Fruit fly (Drosophila melanogaster): ENCODE results near the gene tos.

The tos gene

DNA sequence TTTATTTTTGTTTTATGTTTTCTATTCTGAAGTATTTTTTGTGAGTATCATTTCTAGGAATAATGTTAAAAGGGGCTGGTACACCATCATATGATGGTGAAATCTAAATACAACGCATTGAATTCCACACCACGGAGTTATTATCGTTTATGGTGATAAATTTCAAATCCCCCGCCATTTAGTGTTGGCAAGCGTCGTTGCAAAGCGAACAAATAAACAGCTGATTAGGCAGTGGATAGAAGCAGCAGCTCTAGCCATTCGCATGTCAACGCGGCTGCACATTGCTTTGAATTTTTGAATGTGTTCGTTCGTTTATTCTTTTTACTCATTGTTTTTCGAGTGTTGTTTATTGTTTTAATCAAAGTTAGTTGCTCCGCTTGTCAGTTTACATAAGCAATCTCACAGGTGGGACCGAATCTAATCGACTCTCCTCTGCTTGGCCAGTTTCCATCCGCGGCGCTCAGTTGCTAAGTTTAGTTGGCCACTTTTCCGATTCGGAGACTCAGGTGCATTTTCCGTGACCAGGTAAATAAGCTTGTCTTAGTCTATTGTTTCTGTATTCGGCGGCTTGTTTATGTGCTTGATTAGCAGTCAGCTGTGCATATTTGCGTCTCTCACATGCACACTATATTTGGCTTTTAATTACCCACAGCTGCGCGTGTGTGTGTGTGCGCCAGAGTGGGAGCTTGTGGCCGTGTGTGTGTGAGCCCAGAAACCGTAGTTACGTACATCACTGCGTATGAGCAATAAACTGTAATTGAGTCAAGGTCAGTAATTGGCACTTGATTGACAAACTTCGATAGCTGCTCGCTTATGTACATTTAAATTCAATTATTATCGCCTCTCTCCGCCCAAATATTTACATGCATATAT, 4.7 kb downstream of the tos start, which contains the start of the genes Mst36Fa and CG31751 (continued):
- TF ChIP-seq jigr1 (GFP tag; IDR thresholded peaks at IDR 0.05) (no peak), eyg (GFP tag; optimal IDR thresholded peaks at IDR 0.05) (peak; percentile 81), HLHmδ (GFP tag; optimal IDR thresholded peaks at IDR 0.05) (peak; percentile 72), Dad (GFP tag; optimal IDR thresholded peaks at IDR 0.05) (peak; percentile 70), CTCF (GFP tag; optimal IDR thresholded peaks at IDR 0.05) (peak; percentile 36), org-1 (GFP tag; optimal IDR thresholded peaks at IDR 0.05) (peak; percentile 88), CG17328 (GFP tag; IDR thresholded peaks at IDR 0.05) (0 out of 2 replicates have a peak, but pooled peaks have one; percentile 32), CG10654 (GFP tag; optimal IDR thresholded peaks at IDR 0.05) (peak; percentile 75), CG15269 (tag; optimal IDR thresholded peaks at IDR 0.05) (peak; percentile 81), insv (GFP tag; optimal IDR thresholded peaks at IDR 0.05) (peak in 1 of 2 experiments; percentile 66), CG13775 (GFP tag; optimal IDR thresholded peaks at IDR 0.05) (peak; percentile 43), CG8281 (tag; optimal IDR thresholded peaks at IDR 0.05) (peak; percentile 64), slou (GFP tag; optimal IDR thresholded peaks at IDR 0.05) (peak; percentile 39), CG6654 (GFP tag; optimal IDR thresholded peaks at IDR 0.05) (peak; percentile 29), Usf (GFP tag; optimal IDR thresholded peaks at IDR 0.05) (no peak), CG10565 (GFP tag; optimal IDR thresholded peaks at IDR 0.05) (no peak), grau (tag; optimal IDR thresholded peaks at IDR 0.05) (peak; percentile 51), gro (GFP tag; optimal IDR thresholded peaks at IDR 0.05) (peak; percentile 57), btn (GFP tag; optimal IDR thresholded peaks at IDR 0.05) (peak; percentile 68), MESR4 (GFP tag; optimal IDR thresholded peaks at IDR 0.05) (peak; percentile 37), caup (GFP tag; optimal IDR thresholded peaks at IDR 0.05; ENCODE audit: severe bottlenecking) (peak; percentile 94), CG7372 (GFP tag; IDR thresholded peaks at IDR 0.05) (peak; percentile 71), bigmax (GFP tag; optimal IDR thresholded peaks at IDR 0.05) (no peak), exex (tag; optimal IDR thresholded peaks at IDR 0.05) (peak; percentile 78), ATbp (GFP tag; optimal IDR thresholded peaks at IDR 0.05) (peak; percentile 97), CG13296 (GFP tag; optimal IDR thresholded peaks at IDR 0.05) (peak; percentile 89), cg (GFP tag; optimal IDR thresholded peaks at IDR 0.05) (peak; percentile 87), zf30C (GFP tag; optimal IDR thresholded peaks at IDR 0.05) (no peak), esg (GFP tag; conservative IDR thresholded peaks at IDR 0.05) (no peak), fd3F (GFP tag; optimal IDR thresholded peaks at IDR 0.05) (peak; percentile 88), kay (GFP tag; optimal IDR thresholded peaks at IDR 0.05) (peak; percentile 28), Hr3 (GFP tag; optimal IDR thresholded peaks at IDR 0.05) (peak; percentile 52), abd-A (tag; optimal IDR thresholded peaks at IDR 0.05) (no peak), Nf-YB (GFP tag; optimal IDR thresholded peaks at IDR 0.05) (peak; percentile 68), B-H2 (GFP tag; optimal IDR thresholded peaks at IDR 0.05) (peak; percentile 40), stwl (tag; optimal IDR thresholded peaks at IDR 0.05) (peak; percentile 72), CG17186 (GFP tag; optimal IDR thresholded peaks at IDR 0.05) (peak; percentile 54), CkIIα-i1 (GFP tag; IDR thresholded peaks at IDR 0.05) (peak; percentile 49; the same call in 1 of the 2 replicates), CG2678 (tag; optimal IDR thresholded peaks at IDR 0.05) (peak; percentile 87), CG6175 (GFP tag; IDR thresholded peaks at IDR 0.05) (peak; percentile 46; the same call in 1 of the 3 replicates), Deaf1 (tag; optimal IDR thresholded peaks at IDR 0.05) (no peak), lola (GFP tag; optimal IDR thresholded peaks at IDR 0.05) (peak in 1 of 3 experiments; percentile 34), pan (optimal IDR thresholded peaks at IDR 0.05) (no peak), pan (GFP tag; optimal IDR thresholded peaks at IDR 0.05 in 1 of 2, IDR thresholded peaks at IDR 0.05 in 1 of 2) (peak in 1 of 2 experiments; percentile 60), kah (GFP tag; optimal IDR thresholded peaks at IDR 0.05) (peak; percentile 63), Sry-β (GFP tag; optimal IDR thresholded peaks at IDR 0.05) (peak; percentile 62), Lhr (GFP tag; optimal IDR thresholded peaks at IDR 0.05) (peak; percentile 44), Opbp (GFP tag; IDR thresholded peaks at IDR 0.05; ENCODE audit: partially characterized antibody) (0 out of 3 replicates have a peak, but pooled peaks have one; percentile 32)

Data from whole organism, embryonic.